Worm (Caenorhabditis elegans) whole organism, L4 larva: ENCODE measurements around the gene ceh-86.

ENCODE experiments used
- F10B5.3 ChIP-seq: sonication (generic microtip); optimal IDR thresholded peaks from 2 replicates; lab custom pipeline; 2016; ENCODE audit warnings: mild to moderate bottlenecking, missing genetic modification characterization, missing compliant biosample characterization
- F49E8.2 ChIP-seq: sonication (generic microtip); optimal IDR thresholded peaks from 2 replicates; lab custom pipeline; 2016; ENCODE audit warnings: missing compliant biosample characterization, mild to moderate bottlenecking, missing genetic modification characterization, borderline replicate concordance
- R02D3.7 ChIP-seq: fragments of 150-350 bp; sonication (generic microtip); optimal IDR thresholded peaks from 3 replicates; lab custom pipeline; 2014; ENCODE audit warnings: missing biosample characterization, missing genetic modification characterization
- T20F7.1 ChIP-seq: fragments of 200-800 bp; sonication (Bioruptor generic); optimal IDR thresholded peaks from 2 replicates; lab custom pipeline; 2018; ENCODE audit warnings: mild to moderate bottlenecking, missing genetic modification characterization, missing compliant biosample characterization
- Y5F2A.4 ChIP-seq: fragments of 200-800 bp; sonication (Bioruptor generic); optimal IDR thresholded peaks from 2 replicates; lab custom pipeline; 2018; ENCODE audit warnings: mild to moderate bottlenecking, missing genetic modification characterization, missing compliant biosample characterization
- aha-1 ChIP-seq: fragments of 150-350 bp; peaks from one replicate; lab custom pipeline; 2014; ENCODE audit warnings: missing biosample characterization, missing genetic modification characterization
- ceh-20 ChIP-seq: fragments of 200-800 bp; sonication (Bioruptor generic); IDR thresholded peaks from 2 replicates; pipeline ENCODE4 v1.3.6; 2022; ENCODE audit warnings: missing genetic modification reagents, missing genetic modification characterization, missing compliant biosample characterization
- daf-16 ChIP-seq, 3 experiments: sonication (generic microtip); optimal IDR thresholded peaks; 2 replicates each; lab custom pipeline; 2016 to 2017; ENCODE audit warnings: missing genetic modification characterization in 3 of 3, missing genetic modification reagents in 3 of 3, mild to moderate bottlenecking in 2 of 3, missing compliant biosample characterization in 2 of 3, missing biosample characterization in 1 of 3, moderate library complexity in 1 of 3
- dmd-6 ChIP-seq: fragments of 200-800 bp; sonication (Bioruptor generic); IDR thresholded peaks from 2 replicates; pipeline ENCODE4 v1.3.6; 2022; ENCODE audit warnings: missing genetic modification reagents, missing genetic modification characterization, missing compliant biosample characterization
- dve-1 ChIP-seq: sonication (generic microtip); optimal IDR thresholded peaks from 2 replicates; lab custom pipeline; 2017; ENCODE audit warnings: antibody characterized with exemption, mild to moderate bottlenecking, missing genetic modification characterization, missing compliant biosample characterization; ENCODE audit not compliant: insufficient read depth
- egl-27 ChIP-seq: sonication (generic microtip); optimal IDR thresholded peaks from 3 replicates; lab custom pipeline; 2017; ENCODE audit warnings: missing biosample characterization, missing genetic modification reagents, missing genetic modification characterization
- hlh-11 ChIP-seq: fragments of 200-800 bp; sonication (Bioruptor generic); optimal IDR thresholded peaks from 2 replicates; lab custom pipeline; 2018; ENCODE audit warnings: mild to moderate bottlenecking, missing genetic modification characterization, missing compliant biosample characterization
- lim-7 ChIP-seq: fragments of 200-800 bp; sonication (Bioruptor generic); IDR thresholded peaks from 2 replicates; pipeline ENCODE4 v1.3.6; 2022; ENCODE audit warnings: missing genetic modification characterization, missing compliant biosample characterization
- lsy-2 ChIP-seq, 2 experiments: fragments of 150-350 bp in 1 of 2; sonication (generic microtip) in 1 of 2; optimal IDR thresholded peaks; 2 replicates each; lab custom pipeline; 2014 to 2017; ENCODE audit warnings: missing biosample characterization in 2 of 2, missing genetic modification characterization in 2 of 2
- madf-5 ChIP-seq, 2 experiments: fragments of 200-800 bp; sonication (Bioruptor generic); IDR thresholded peaks; 2 replicates each; pipeline ENCODE4 v1.3.6; 2022; ENCODE audit warnings: missing compliant biosample characterization in 2 of 2, missing genetic modification characterization in 2 of 2
- mep-1 ChIP-seq: fragments of 150-350 bp; sonication (generic microtip); optimal IDR thresholded peaks from 3 replicates; lab custom pipeline; 2014; ENCODE audit warnings: missing biosample characterization, missing genetic modification characterization
- mes-2 ChIP-seq: sonication (generic microtip); optimal IDR thresholded peaks from 2 replicates; lab custom pipeline; 2016; ENCODE audit warnings: missing genotype, mild to moderate bottlenecking, missing genetic modification characterization, missing compliant biosample characterization; ENCODE audit not compliant: poor library complexity, severe bottlenecking
- nhr-28 ChIP-seq: fragments of 150-350 bp; optimal IDR thresholded peaks from 2 replicates; lab custom pipeline; 2014; ENCODE audit warnings: missing biosample characterization, missing genetic modification characterization
- nhr-77 ChIP-seq: fragments of 150-350 bp; optimal IDR thresholded peaks from 2 replicates; lab custom pipeline; 2014; ENCODE audit warnings: missing biosample characterization, missing genetic modification characterization
- pha-4 ChIP-seq, 2 experiments: fragments of 150-350 bp in 1 of 2; fragments of 200-800 bp in 1 of 2; sonication (Bioruptor generic) in 1 of 2; IDR thresholded peaks in 1 of 2; optimal IDR thresholded peaks in 1 of 2; 2 replicates each; pipeline versions ENCODE4 v1.3.6 to Lab custom; 2014 to 2022; ENCODE audit warnings: missing genetic modification characterization in 2 of 2, missing genetic modification reagents in 2 of 2, missing biosample characterization in 1 of 2, missing compliant biosample characterization in 1 of 2
- php-3 ChIP-seq: fragments of 200-800 bp; sonication (Bioruptor generic); IDR thresholded peaks from 2 replicates; pipeline ENCODE4 v1.3.6; 2022; ENCODE audit warnings: missing genetic modification reagents, missing genetic modification characterization, missing compliant biosample characterization
- pqm-1 ChIP-seq: sonication (generic microtip); optimal IDR thresholded peaks from 2 replicates; lab custom pipeline; 2017; ENCODE audit warnings: missing biosample characterization, missing genetic modification characterization
- set-16 ChIP-seq: fragments of 200-800 bp; sonication (Bioruptor generic); IDR thresholded peaks from 2 replicates; pipeline ENCODE4 v1.3.6; 2022; ENCODE audit warnings: missing genetic modification reagents, missing genetic modification characterization, missing compliant biosample characterization
- spr-1 ChIP-seq: sonication (generic microtip); optimal IDR thresholded peaks from 2 replicates; lab custom pipeline; 2016; ENCODE audit warnings: mild to moderate bottlenecking, missing genetic modification characterization, missing compliant biosample characterization
- unc-39 ChIP-seq: sonication (generic microtip); optimal IDR thresholded peaks from 2 replicates; lab custom pipeline; 2017; ENCODE audit warnings: missing biosample characterization, missing genetic modification characterization
- unc-62 ChIP-seq, 3 experiments: fragments of 150-350 bp in 1 of 3; sonication (generic microtip); optimal IDR thresholded peaks in 2 of 3; peaks in 1 of 3; 1 replicate in 1 of 3; 2 replicates in 2 of 3; lab custom pipeline; 2014 to 2017; ENCODE audit warnings: missing biosample characterization in 3 of 3, missing genetic modification characterization in 3 of 3, missing genetic modification reagents in 3 of 3, missing genotype in 1 of 3
- ztf-11 ChIP-seq: fragments of 150-350 bp; optimal IDR thresholded peaks from 2 replicates; lab custom pipeline; 2014; ENCODE audit warnings: missing biosample characterization, missing genetic modification characterization

ceh-86 gene

DNA sequence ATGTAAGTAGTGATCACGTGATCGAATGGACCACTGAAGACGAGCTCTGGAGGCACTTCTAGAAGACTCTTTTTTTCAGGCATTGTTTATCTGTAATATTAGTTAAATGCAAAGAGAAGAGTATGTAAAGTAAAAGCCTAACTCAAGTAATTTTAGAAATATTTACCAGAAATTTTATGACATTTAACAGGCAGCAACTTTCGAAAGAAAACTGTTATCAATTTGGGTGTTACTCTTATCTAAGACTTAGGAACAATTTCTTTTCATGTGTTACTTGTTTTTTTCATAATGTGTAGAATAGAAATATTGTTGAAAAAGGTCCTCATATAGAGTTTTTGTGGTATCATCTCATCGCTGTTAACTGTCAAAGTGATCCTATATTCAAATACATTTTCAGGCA lies 14.0 kb downstream of the ceh-86 start, which contains the start of the genes F42G2.5 and F42G2.7:
Gene F42G2.5, minus strand, starts transcription at position 101 of the 400 bp plus-strand sequence.
Gene F42G2.7, plus strand, starts transcription at position 270 of the 400 bp plus-strand sequence.
- no peak for TF ChIP-seq T20F7.1 (GFP tag; lab: Kevin White, UChicago)
- no peak for TF ChIP-seq F49E8.2 (tag; lab: Kevin White, UChicago)
- TF ChIP-seq ztf-11, result no peak
- no peak for TF ChIP-seq daf-16 (GFP tag; optimal IDR thresholded peaks at IDR 0.05; lab: Kevin White, UChicago)
- peak; percentile 80 for TF ChIP-seq daf-16 (tag; optimal IDR thresholded peaks at IDR 0.05; lab: Kevin White, UChicago)
- TF ChIP-seq pqm-1 (tag; lab: Kevin White, UChicago), result peak; percentile 45
- TF ChIP-seq nhr-28 (tag; lab: Kevin White, UChicago), result peak; percentile 32

DNA sequence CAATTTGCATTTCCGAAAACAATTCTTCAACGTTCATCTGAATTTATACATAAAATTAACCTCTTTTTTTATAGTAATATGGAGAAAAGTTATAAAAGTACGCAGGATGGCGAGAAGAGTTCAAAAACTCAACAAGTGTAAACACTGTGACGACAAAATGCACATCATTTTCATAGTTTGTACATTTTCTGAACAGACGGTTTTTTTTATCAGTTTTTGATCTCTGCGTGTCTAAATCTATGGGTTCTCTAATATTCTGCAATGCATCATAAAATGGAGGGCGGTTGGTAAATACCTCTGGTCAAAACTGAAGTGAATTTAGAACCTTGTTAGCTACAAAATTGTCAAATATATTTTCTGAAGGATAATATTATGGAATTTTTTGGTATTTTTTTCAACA lies 16.4 kb downstream of the ceh-86 start, which contains the start of gene fbxa-4:
Gene fbxa-4, minus strand, starts transcription at position 93 of the 400 bp plus-strand sequence.
- TF ChIP-seq lim-7 (GFP tag; lab: Robert Waterston, UW) (no peak), nhr-28 (tag; lab: Kevin White, UChicago) (peak; percentile 93), daf-16 (GFP tag; optimal IDR thresholded peaks at IDR 0.05; lab: Kevin White, UChicago) (no peak), daf-16 (tag; optimal IDR thresholded peaks at IDR 0.05; lab: Kevin White, UChicago) (peak; percentile 87), lsy-2 (tag; optimal IDR thresholded peaks at IDR 0.05; lab: Kevin White, UChicago) (peak in 1 of 2 experiments; percentile 4), Y5F2A.4 (GFP tag; lab: Kevin White, UChicago) (no peak), hlh-11 (peak; percentile 47), dve-1 (peak; percentile 75), unc-62 (GFP tag; optimal IDR thresholded peaks at IDR 0.05 in 1 of 2; lab: Kevin White, UChicago) (peak in 1 of 2 experiments; percentile 56), unc-62 (tag; optimal IDR thresholded peaks at IDR 0.05; lab: Kevin White, UChicago) (no peak), nhr-77 (peak; percentile 67), dmd-6 (GFP tag; lab: Robert Waterston, UW) (0 out of 2 replicates have a peak, but pooled peaks have one; percentile 32), unc-39 (no peak), mes-2 (tag; lab: Kevin White, UChicago) (peak; percentile 18), pqm-1 (tag; lab: Kevin White, UChicago) (peak; percentile 52), egl-27 (no peak)

ce11 chrII:2412649-2413048 lies 19.2 kb downstream of the ceh-86 start, which contains the start of gene fbxa-182:
fbxa-182 (minus strand) TSS chrII:2412749.
- TF ChIP-seq unc-62 (GFP tag; optimal IDR thresholded peaks at IDR 0.05 in 1 of 2; lab: Kevin White, UChicago) (peak in 1 of 2 experiments; percentile 9), unc-62 (tag; optimal IDR thresholded peaks at IDR 0.05; lab: Kevin White, UChicago) (no peak), F10B5.3 (tag; lab: Kevin White, UChicago) (no peak), pqm-1 (tag; lab: Kevin White, UChicago) (peak; percentile 17), nhr-28 (tag; lab: Kevin White, UChicago) (peak; percentile 19), pha-4 (GFP tag; IDR thresholded peaks at IDR 0.05; lab: Robert Waterston, UW) (no peak), pha-4 (tag; optimal IDR thresholded peaks at IDR 0.05; lab: Kevin White, UChicago) (no peak), dve-1 (peak; percentile 14), daf-16 (GFP tag; optimal IDR thresholded peaks at IDR 0.05; lab: Kevin White, UChicago) (no peak), daf-16 (tag; optimal IDR thresholded peaks at IDR 0.05; lab: Kevin White, UChicago) (peak; percentile 37), php-3 (0 out of 2 replicates have a peak, but pooled peaks have one; percentile 23)
- TF ChIP-seq, all 104 proteins: peak for 6

DNA sequence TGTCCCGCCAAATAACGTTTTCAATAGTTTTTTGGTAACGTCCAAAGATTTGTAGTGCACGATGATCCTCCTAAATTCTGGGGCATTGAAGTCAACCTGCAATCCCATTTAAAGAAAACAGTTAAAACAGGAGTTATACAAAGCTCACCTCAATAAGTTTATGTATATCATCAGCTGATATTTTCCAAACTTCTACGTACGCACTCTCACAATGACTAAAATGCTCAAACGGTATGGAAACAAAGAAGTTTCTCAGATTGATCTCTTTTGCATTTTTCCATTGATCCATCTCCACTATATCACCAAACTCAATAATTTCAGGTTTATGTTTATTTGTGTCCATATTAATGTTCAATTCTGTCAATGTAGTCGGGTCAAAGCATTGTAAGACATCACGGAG lies 20.3 kb downstream of the ceh-86 start:
- TF ChIP-seq R02D3.7 (tag; lab: Kevin White, UChicago), result no peak
- TF ChIP-seq unc-62 (GFP tag; optimal IDR thresholded peaks at IDR 0.05 in 1 of 2; lab: Kevin White, UChicago), result peak in 1 of 2 experiments; percentile 51
- no peak for TF ChIP-seq unc-62 (tag; optimal IDR thresholded peaks at IDR 0.05; lab: Kevin White, UChicago)

ce11 chrII:2411093-2411492 lies 20.8 kb downstream of the ceh-86 start:
- TF ChIP-seq T20F7.1 (GFP tag; lab: Kevin White, UChicago) (no peak), ceh-20 (GFP tag; lab: Robert Waterston, UW) (no peak), daf-16 (GFP tag; optimal IDR thresholded peaks at IDR 0.05; lab: Kevin White, UChicago) (no peak), daf-16 (tag; optimal IDR thresholded peaks at IDR 0.05; lab: Kevin White, UChicago) (no peak), aha-1 (tag; lab: Kevin White, UChicago) (peak; percentile 82), madf-5 (GFP tag; IDR thresholded peaks at IDR 0.05; lab: Robert Waterston, UW) (0 out of 4 replicates have a peak, but pooled peaks of 1 of the 2 experiments have one; percentile 22), spr-1 (tag; lab: Kevin White, UChicago) (no peak), set-16 (GFP tag; lab: Robert Waterston, UW) (peak; percentile 56; the same call in 1 of the 2 replicates), pha-4 (GFP tag; IDR thresholded peaks at IDR 0.05; lab: Robert Waterston, UW) (no peak), pha-4 (tag; optimal IDR thresholded peaks at IDR 0.05; lab: Kevin White, UChicago) (no peak), mep-1 (no peak)
